Fruit fly (Drosophila melanogaster): Measurements from ENCODE around the gene Pus1.

The Pus1 gene

DNA sequence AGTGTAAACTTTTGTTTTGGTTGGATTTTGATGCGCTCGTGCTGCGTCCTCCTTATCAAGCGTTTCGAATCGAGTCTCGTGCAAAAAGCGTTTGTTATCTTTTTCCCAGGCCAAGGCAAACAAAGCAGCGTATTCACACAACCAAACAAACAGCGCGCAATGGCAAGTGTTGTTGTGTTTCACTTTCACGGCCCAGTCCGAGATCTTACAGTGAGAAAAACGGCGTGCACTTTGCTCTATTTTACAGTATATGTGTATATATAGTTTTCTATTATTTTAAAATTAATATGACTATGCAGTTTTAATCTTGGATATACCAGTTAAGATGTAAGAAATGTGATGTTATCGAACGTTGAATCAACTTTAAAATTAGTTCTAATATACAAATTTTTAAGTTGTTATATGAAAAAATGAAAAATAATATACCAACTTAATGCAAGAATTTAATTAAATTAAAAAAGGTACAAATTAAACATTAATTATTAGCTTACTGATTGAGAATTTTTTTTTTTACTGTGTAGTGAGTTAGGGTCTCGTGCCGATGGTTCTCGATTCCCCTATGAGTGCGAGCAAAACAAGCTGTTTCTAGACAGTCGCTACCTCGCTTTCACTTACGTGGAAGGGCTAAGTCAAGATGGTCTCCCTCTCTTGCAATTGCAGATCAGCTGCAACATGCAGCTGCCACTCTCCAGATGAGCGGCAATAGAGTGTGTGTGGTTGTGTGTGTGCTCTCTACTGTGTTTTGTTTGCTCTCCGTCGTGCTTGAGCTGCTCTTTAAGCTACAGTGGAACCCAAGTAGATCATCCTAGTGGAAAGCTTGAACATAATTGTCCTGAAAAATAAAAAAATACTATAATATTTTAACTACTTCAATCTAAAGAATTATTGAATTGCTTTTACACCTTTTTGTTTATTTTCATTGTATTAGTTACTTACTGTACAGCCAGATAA lies 2.0 kb upstream of the Pus1 start (continued):
- TF ChIP-seq gem (tag; optimal IDR thresholded peaks at IDR 0.05): peak; percentile 98
- peak; percentile 82 for TF ChIP-seq CG17385 (GFP tag; optimal IDR thresholded peaks at IDR 0.05)
- peak; percentile 97 for TF ChIP-seq dmrt99B (tag; optimal IDR thresholded peaks at IDR 0.05)
- TF ChIP-seq CG1529 (GFP tag; optimal IDR thresholded peaks at IDR 0.05): peak; percentile 71
- TF ChIP-seq hth (optimal IDR thresholded peaks at IDR 0.05): no peak
- TF ChIP-seq CG18599 (GFP tag; optimal IDR thresholded peaks at IDR 0.05): peak; percentile 85
- TF ChIP-seq pzg (GFP tag; optimal IDR thresholded peaks at IDR 0.05): no peak
- peak; percentile 99 for TF ChIP-seq cwo (GFP tag; optimal IDR thresholded peaks at IDR 0.05)
- no peak for TF ChIP-seq Bgb (GFP tag; IDR thresholded peaks at IDR 0.05; ENCODE audit: partially characterized antibody)
- peak; percentile 89 for TF ChIP-seq lmd (GFP tag; IDR thresholded peaks at IDR 0.05)
- TF ChIP-seq lov (optimal IDR thresholded peaks at IDR 0.05): no peak
- 0 out of 3 replicates have a peak, but pooled peaks have one; percentile 15 for TF ChIP-seq lov (GFP tag; IDR thresholded peaks at IDR 0.05)
- peak; percentile 37 for TF ChIP-seq stwl (tag; optimal IDR thresholded peaks at IDR 0.05)
- no peak for TF ChIP-seq corto (GFP tag; optimal IDR thresholded peaks at IDR 0.05)
- no peak for TF ChIP-seq pan (optimal IDR thresholded peaks at IDR 0.05)
- TF ChIP-seq pan (GFP tag; optimal IDR thresholded peaks at IDR 0.05 in 1 of 2, IDR thresholded peaks at IDR 0.05 in 1 of 2): peak in 1 of 2 experiments; percentile 82
- no peak for TF ChIP-seq NC2α (GFP tag; optimal IDR thresholded peaks at IDR 0.05)
- TF ChIP-seq CG3407 (GFP tag; optimal IDR thresholded peaks at IDR 0.05): peak; percentile 88
- peak; percentile 50 for TF ChIP-seq CG2116 (GFP tag; optimal IDR thresholded peaks at IDR 0.05)
- TF ChIP-seq grau (tag; optimal IDR thresholded peaks at IDR 0.05): peak; percentile 93
- TF ChIP-seq Myb (GFP tag; optimal IDR thresholded peaks at IDR 0.05): no peak
- no peak for TF ChIP-seq unc-4 (GFP tag; IDR thresholded peaks at IDR 0.05; ENCODE audit: partially characterized antibody)
- TF ChIP-seq Ravus (GFP tag; IDR thresholded peaks at IDR 0.05): peak; percentile 66
- TF ChIP-seq vnd (GFP tag; IDR thresholded peaks at IDR 0.05; ENCODE audit: partially characterized antibody): no peak
- TF ChIP-seq CG4730 (GFP tag; IDR thresholded peaks at IDR 0.05): peak; percentile 52
- no peak for TF ChIP-seq aop (GFP tag; IDR thresholded peaks at IDR 0.05)
- peak; percentile 73 for TF ChIP-seq ranshi (GFP tag; IDR thresholded peaks at IDR 0.05)
- peak; percentile 33; the same call in 1 of the 2 replicates for TF ChIP-seq sob (GFP tag; IDR thresholded peaks at IDR 0.05)
- peak; percentile 17 for TF ChIP-seq CG17186 (GFP tag; optimal IDR thresholded peaks at IDR 0.05)
- no peak for TF ChIP-seq NC2β (GFP tag; optimal IDR thresholded peaks at IDR 0.05)
- peak; percentile 86 for TF ChIP-seq CG4820 (GFP tag; optimal IDR thresholded peaks at IDR 0.05)
- TF ChIP-seq Ada2b (GFP tag; IDR thresholded peaks at IDR 0.05): peak; percentile 67
- TF ChIP-seq E2f1 (GFP tag; IDR thresholded peaks at IDR 0.05): peak; percentile 83
- TF ChIP-seq HLH4C (GFP tag; IDR thresholded peaks at IDR 0.05; ENCODE audit: partially characterized antibody): no peak
- peak; percentile 43 for TF ChIP-seq CG4617 (GFP tag; optimal IDR thresholded peaks at IDR 0.05; ENCODE audit: borderline replicate concordance)
- no peak for TF ChIP-seq hb (GFP tag; IDR thresholded peaks at IDR 0.05; ENCODE audit: partially characterized antibody)
- peak; percentile 73 for TF ChIP-seq Nf-YC (tag; optimal IDR thresholded peaks at IDR 0.05)
- no peak for TF ChIP-seq Dip3 (GFP tag; optimal IDR thresholded peaks at IDR 0.05)
- TF ChIP-seq Chrac-16 (GFP tag; optimal IDR thresholded peaks at IDR 0.05): peak; percentile 68
- peak; percentile 64 for TF ChIP-seq CG14441 (GFP tag; IDR thresholded peaks at IDR 0.05)
- peak; percentile 53 for TF ChIP-seq klu (GFP tag; IDR thresholded peaks at IDR 0.05)
- no peak for TF ChIP-seq CG4282 (GFP tag; optimal IDR thresholded peaks at IDR 0.05)
- TF ChIP-seq CG7745 (tag; optimal IDR thresholded peaks at IDR 0.05): no peak
- peak; percentile 95 for TF ChIP-seq CG33557 (GFP tag; optimal IDR thresholded peaks at IDR 0.05)
- peak; percentile 76 for TF ChIP-seq ken (GFP tag; IDR thresholded peaks at IDR 0.05)
- peak; percentile 86 for TF ChIP-seq tio (GFP tag; optimal IDR thresholded peaks at IDR 0.05)
- TF ChIP-seq Mad (GFP tag; optimal IDR thresholded peaks at IDR 0.05): no peak
- TF ChIP-seq CG8765 (GFP tag; IDR thresholded peaks at IDR 0.05): no peak; the same call in 1 of the 2 replicates
- peak; percentile 79 for TF ChIP-seq CG14667 (GFP tag; IDR thresholded peaks at IDR 0.05)

Measured in whole organism, embryonic.